Worm (Caenorhabditis elegans) whole organism, young adult: ENCODE data around the gene Y49F6B.14.

Source experiments
- B0261.1 ChIP-seq: sonication (generic microtip); optimal IDR thresholded peaks from 2 replicates; lab custom pipeline; 2016; ENCODE audit warnings: mild to moderate bottlenecking, missing genetic modification characterization, moderate library complexity, missing compliant biosample characterization
- D2030.7 ChIP-seq: fragments of 200-800 bp; sonication (Bioruptor generic); IDR thresholded peaks from 2 replicates; pipeline ENCODE4 v1.3.6; 2022; ENCODE audit warnings: missing genetic modification reagents, missing genetic modification characterization, missing compliant biosample characterization
- F10E7.11 ChIP-seq: sonication (generic microtip); optimal IDR thresholded peaks from 2 replicates; lab custom pipeline; 2017; ENCODE audit warnings: mild to moderate bottlenecking, missing genetic modification characterization, moderate library complexity, missing compliant biosample characterization
- F33H1.4 ChIP-seq: fragments of 200-800 bp; sonication (Bioruptor generic); IDR thresholded peaks from 2 replicates; pipeline ENCODE4 v1.3.6; 2022; ENCODE audit warnings: missing genetic modification reagents, missing genetic modification characterization, missing compliant biosample characterization
- F37B4.10 ChIP-seq: fragments of 200-800 bp; sonication (Bioruptor generic); IDR thresholded peaks from 2 replicates; pipeline ENCODE4 v1.3.6; 2022; ENCODE audit warnings: missing genetic modification characterization, missing compliant biosample characterization
- F52B5.7 ChIP-seq: sonication (generic microtip); optimal IDR thresholded peaks from 2 replicates; lab custom pipeline; 2016; ENCODE audit warnings: mild to moderate bottlenecking, missing genetic modification characterization, missing compliant biosample characterization
- F55B11.4 ChIP-seq: sonication (generic microtip); optimal IDR thresholded peaks from 2 replicates; lab custom pipeline; 2016; ENCODE audit warnings: missing compliant biosample characterization, missing genetic modification characterization, borderline replicate concordance; ENCODE audit not compliant: insufficient read depth
- F57A8.1 ChIP-seq: fragments of 200-800 bp; sonication (Bioruptor generic); optimal IDR thresholded peaks from 2 replicates; lab custom pipeline; 2018; ENCODE audit warnings: mild to moderate bottlenecking, missing genetic modification characterization, moderate library complexity, missing compliant biosample characterization
- F57C9.4 ChIP-seq: sonication (generic microtip); optimal IDR thresholded peaks from 2 replicates; lab custom pipeline; 2017; ENCODE audit warnings: mild to moderate bottlenecking, missing genetic modification characterization, missing compliant biosample characterization
- Y53F4B.3 ChIP-seq: fragments of 200-800 bp; sonication (Bioruptor generic); IDR thresholded peaks from 2 replicates; pipeline ENCODE4 v1.3.6; 2022; ENCODE audit warnings: missing genetic modification reagents, missing genetic modification characterization, missing compliant biosample characterization
- Y56A3A.18 ChIP-seq: fragments of 200-800 bp; sonication (Bioruptor generic); IDR thresholded peaks from 2 replicates; pipeline ENCODE4 v1.3.6; 2022; ENCODE audit warnings: missing genetic modification reagents, missing genetic modification characterization, missing compliant biosample characterization
- aptf-2 ChIP-seq: fragments of 200-800 bp; sonication (Bioruptor generic); conservative IDR thresholded peaks from 2 replicates; pipeline ENCODE4 v1.3.6; 2022; ENCODE audit warnings: missing genetic modification reagents, missing genetic modification characterization, missing compliant biosample characterization
- attf-5 ChIP-seq: fragments of 200-800 bp; sonication (Bioruptor generic); optimal IDR thresholded peaks from 2 replicates; lab custom pipeline; 2018; ENCODE audit warnings: mild to moderate bottlenecking, missing genetic modification characterization, missing compliant biosample characterization
- attf-6 ChIP-seq: fragments of 200-800 bp; sonication (Bioruptor generic); IDR thresholded peaks from 2 replicates; pipeline ENCODE4 v1.3.6; 2022; ENCODE audit warnings: missing genetic modification reagents, missing genetic modification characterization, missing compliant biosample characterization
- ccch-3 ChIP-seq: fragments of 200-800 bp; sonication (Bioruptor generic); optimal IDR thresholded peaks from 2 replicates; lab custom pipeline; 2018; ENCODE audit warnings: mild to moderate bottlenecking, missing genetic modification characterization, missing compliant biosample characterization
- cebp-1 ChIP-seq, 2 experiments: fragments of 200-800 bp in 1 of 2; sonication (Bioruptor generic) in 1 of 2; sonication (generic microtip) in 1 of 2; IDR thresholded peaks in 1 of 2; optimal IDR thresholded peaks in 1 of 2; 2 replicates each; pipeline versions ENCODE4 v1.3.6 to Lab custom; 2017 to 2022; ENCODE audit warnings: missing compliant biosample characterization in 2 of 2, missing genetic modification characterization in 2 of 2, mild to moderate bottlenecking in 1 of 2, missing genetic modification reagents in 1 of 2, moderate library complexity in 1 of 2
- ceh-100 ChIP-seq: fragments of 200-800 bp; sonication (Bioruptor generic); IDR thresholded peaks from 2 replicates; pipeline ENCODE4 v1.3.6; 2022; ENCODE audit warnings: missing genetic modification reagents, missing genetic modification characterization, missing compliant biosample characterization
- ceh-40 ChIP-seq: fragments of 200-800 bp; sonication (Bioruptor generic); IDR thresholded peaks from 2 replicates; pipeline ENCODE4 v1.3.6; 2022; ENCODE audit warnings: missing genetic modification characterization, missing compliant biosample characterization
- ceh-91 ChIP-seq: fragments of 200-800 bp; sonication (Bioruptor generic); IDR thresholded peaks from 2 replicates; pipeline ENCODE4 v1.3.6; 2022; ENCODE audit warnings: missing genetic modification reagents, missing genetic modification characterization, missing compliant biosample characterization
- dox-1 ChIP-seq: fragments of 200-800 bp; sonication (Bioruptor generic); IDR thresholded peaks from 2 replicates; pipeline ENCODE4 v1.3.6; 2022; ENCODE audit warnings: missing genetic modification reagents, missing genetic modification characterization, missing compliant biosample characterization
- dpff-1 ChIP-seq: sonication (generic microtip); optimal IDR thresholded peaks from 2 replicates; lab custom pipeline; 2017; ENCODE audit warnings: mild to moderate bottlenecking, missing genetic modification characterization, missing compliant biosample characterization
- egl-44 ChIP-seq: fragments of 200-800 bp; sonication (Bioruptor generic); IDR thresholded peaks from 2 replicates; pipeline ENCODE4 v1.3.6; 2022; ENCODE audit warnings: missing genetic modification reagents, missing genetic modification characterization, missing compliant biosample characterization
- hlh-26 ChIP-seq: fragments of 200-800 bp; sonication (Bioruptor generic); conservative IDR thresholded peaks from 2 replicates; pipeline ENCODE4 v1.3.6; 2022; ENCODE audit warnings: missing genetic modification reagents, missing genetic modification characterization, missing compliant biosample characterization
- hmg-1.2 ChIP-seq: fragments of 200-800 bp; sonication (Bioruptor generic); IDR thresholded peaks from 2 replicates; pipeline ENCODE4 v1.3.6; 2022; ENCODE audit warnings: missing genetic modification reagents, missing genetic modification characterization, missing compliant biosample characterization
- let-607 ChIP-seq, 2 experiments: fragments of 200-800 bp in 1 of 2; sonication (Bioruptor generic) in 1 of 2; sonication (generic microtip) in 1 of 2; optimal IDR thresholded peaks; 2 replicates each; lab custom pipeline; 2016 to 2018; ENCODE audit warnings: mild to moderate bottlenecking in 2 of 2, missing compliant biosample characterization in 2 of 2, missing genetic modification characterization in 2 of 2, moderate library complexity in 2 of 2, missing genotype in 1 of 2
- lin-35 ChIP-seq, 3 experiments: fragments of 150-350 bp in 2 of 3; sonication (generic microtip) in 1 of 3; optimal IDR thresholded peaks; 2 replicates each; lab custom pipeline; 2014 to 2018; ENCODE audit warnings: missing biosample characterization in 3 of 3, missing genetic modification characterization in 3 of 3, missing genetic modification reagents in 3 of 3
- lin-40 ChIP-seq: sonication (generic microtip); optimal IDR thresholded peaks from 2 replicates; lab custom pipeline; 2016; ENCODE audit warnings: missing genetic modification characterization, mild to moderate bottlenecking, missing compliant biosample characterization, missing genotype, missing genetic modification reagents
- lin-54 ChIP-seq: fragments of 200-800 bp; sonication (Bioruptor generic); optimal IDR thresholded peaks from 2 replicates; lab custom pipeline; 2018; ENCODE audit warnings: mild to moderate bottlenecking, missing genetic modification characterization, missing compliant biosample characterization
- lsl-1 ChIP-seq: fragments of 200-800 bp; sonication (Bioruptor generic); optimal IDR thresholded peaks from 2 replicates; lab custom pipeline; 2018; ENCODE audit warnings: mild to moderate bottlenecking, missing genetic modification characterization, moderate library complexity, missing compliant biosample characterization
- madf-6 ChIP-seq: fragments of 200-800 bp; sonication (Bioruptor generic); IDR thresholded peaks from 2 replicates; pipeline ENCODE4 v1.3.6; 2022; ENCODE audit warnings: missing genetic modification reagents, missing genetic modification characterization, missing compliant biosample characterization
- mcd-1 ChIP-seq: fragments of 200-800 bp; sonication (Bioruptor generic); IDR thresholded peaks from 2 replicates; pipeline ENCODE4 v1.3.6; 2022; ENCODE audit warnings: missing genetic modification reagents, missing genetic modification characterization, missing compliant biosample characterization
- nhr-90 ChIP-seq: sonication (generic microtip); optimal IDR thresholded peaks from 2 replicates; lab custom pipeline; 2016; ENCODE audit warnings: missing genotype, mild to moderate bottlenecking, missing genetic modification characterization, missing compliant biosample characterization
- pbrm-1 ChIP-seq: fragments of 200-800 bp; sonication (Bioruptor generic); IDR thresholded peaks from 2 replicates; pipeline ENCODE4 v1.3.6; 2022; ENCODE audit warnings: missing genetic modification reagents, missing genetic modification characterization, missing compliant biosample characterization
- pha-4 ChIP-seq: fragments of 150-350 bp; sonication (generic microtip); optimal IDR thresholded peaks from 2 replicates; lab custom pipeline; 2014; ENCODE audit warnings: missing biosample characterization, missing genetic modification reagents, missing genetic modification characterization
- sea-2 ChIP-seq: fragments of 200-800 bp; sonication (Bioruptor generic); IDR thresholded peaks from 2 replicates; pipeline ENCODE4 v1.3.6; 2022; ENCODE audit warnings: missing genetic modification characterization, missing compliant biosample characterization
- snpc-1.3 ChIP-seq: sonication (generic microtip); optimal IDR thresholded peaks from 2 replicates; lab custom pipeline; 2017; ENCODE audit warnings: missing genetic modification characterization, mild to moderate bottlenecking, missing compliant biosample characterization, antibody characterized with exemption, moderate library complexity, missing genotype, missing genetic modification reagents; ENCODE audit not compliant: insufficient read depth
- snpc-4 ChIP-seq, 5 experiments: fragments of 150-350 bp in 1 of 5; sonication (generic microtip) in 4 of 5; optimal IDR thresholded peaks; 2 replicates each; lab custom pipeline; 2014 to 2018; ENCODE audit warnings: missing genetic modification characterization in 5 of 5, missing biosample characterization in 3 of 5, antibody characterized with exemption in 2 of 5, mild to moderate bottlenecking in 2 of 5, missing compliant biosample characterization in 2 of 5, missing genotype in 2 of 5, moderate library complexity in 2 of 5, missing genetic modification reagents in 1 of 5
- tbp1 ChIP-seq: fragments of 200-800 bp; sonication (Bioruptor generic); optimal IDR thresholded peaks from 2 replicates; lab custom pipeline; 2018; ENCODE audit warnings: mild to moderate bottlenecking, missing genetic modification characterization, missing compliant biosample characterization
- unc-62 ChIP-seq: fragments of 150-350 bp; optimal IDR thresholded peaks from 2 replicates; lab custom pipeline; 2014; ENCODE audit warnings: missing biosample characterization, missing genetic modification reagents, missing genetic modification characterization
- xnd-1 ChIP-seq: sonication (generic microtip); optimal IDR thresholded peaks from 2 replicates; lab custom pipeline; 2016; ENCODE audit warnings: missing genotype, missing genetic modification reagents, missing genetic modification characterization, missing compliant biosample characterization
- zfh-2 ChIP-seq: fragments of 200-800 bp; sonication (Bioruptor generic); conservative IDR thresholded peaks from 2 replicates; pipeline ENCODE4 v1.3.6; 2022; ENCODE audit warnings: missing genetic modification reagents, missing genetic modification characterization, missing compliant biosample characterization
- ztf-26 ChIP-seq: sonication (generic microtip); optimal IDR thresholded peaks from 2 replicates; lab custom pipeline; 2017; ENCODE audit warnings: missing genetic modification characterization, missing compliant biosample characterization
- ztf-3 ChIP-seq: fragments of 200-800 bp; sonication (Bioruptor generic); optimal IDR thresholded peaks from 2 replicates; lab custom pipeline; 2018; ENCODE audit warnings: mild to moderate bottlenecking, missing genetic modification characterization, missing compliant biosample characterization

Gene Y49F6B.14

DNA sequence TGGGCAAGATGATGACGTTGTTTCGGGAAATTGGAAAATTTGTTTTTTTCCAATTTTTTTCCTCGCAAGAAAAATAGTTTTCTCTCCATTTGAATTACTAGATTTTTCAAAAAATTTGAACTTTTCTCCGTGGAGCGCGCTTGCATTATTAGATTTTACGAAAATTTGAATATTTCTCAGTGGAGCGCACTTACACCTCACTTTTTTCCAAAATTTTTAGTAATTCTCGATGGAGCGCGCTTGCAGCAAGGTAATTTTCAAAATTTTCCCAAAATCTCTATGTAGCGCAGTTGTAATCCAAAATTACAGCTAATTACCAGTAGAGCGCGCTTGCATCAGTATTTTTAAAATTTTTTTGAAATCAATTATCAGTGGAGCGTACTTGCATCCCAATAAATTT is 39.4 kb upstream of the Y49F6B.14 start:
- peak; percentile 55 for TF ChIP-seq xnd-1 (tag; lab: Kevin White, UChicago)
- TF ChIP-seq aptf-2 (GFP tag; lab: Robert Waterston, UW): no peak
- peak; percentile 56 for TF ChIP-seq lin-54 (GFP tag; lab: Kevin White, UChicago)
- TF ChIP-seq F33H1.4 (GFP tag; lab: Robert Waterston, UW): 0 out of 2 replicates have a peak, but pooled peaks have one; percentile 14
- TF ChIP-seq unc-62: no peak
- TF ChIP-seq D2030.7 (GFP tag; lab: Robert Waterston, UW): 0 out of 2 replicates have a peak, but pooled peaks have one; percentile 11
- no peak for TF ChIP-seq hlh-26
- TF ChIP-seq madf-6 (GFP tag; lab: Robert Waterston, UW): peak; percentile 49
- no peak for TF ChIP-seq lin-40 (tag; lab: Kevin White, UChicago)
- no peak for TF ChIP-seq ceh-100 (GFP tag; lab: Robert Waterston, UW)
- peak; percentile 75 for TF ChIP-seq mcd-1 (GFP tag; lab: Robert Waterston, UW)
- no peak for TF ChIP-seq ccch-3
- no peak for TF ChIP-seq pha-4 (tag; lab: Kevin White, UChicago)
- TF ChIP-seq lsl-1 (GFP tag; lab: Kevin White, UChicago): peak; percentile 11
- TF ChIP-seq, all 124 proteins: peak for 7

DNA sequence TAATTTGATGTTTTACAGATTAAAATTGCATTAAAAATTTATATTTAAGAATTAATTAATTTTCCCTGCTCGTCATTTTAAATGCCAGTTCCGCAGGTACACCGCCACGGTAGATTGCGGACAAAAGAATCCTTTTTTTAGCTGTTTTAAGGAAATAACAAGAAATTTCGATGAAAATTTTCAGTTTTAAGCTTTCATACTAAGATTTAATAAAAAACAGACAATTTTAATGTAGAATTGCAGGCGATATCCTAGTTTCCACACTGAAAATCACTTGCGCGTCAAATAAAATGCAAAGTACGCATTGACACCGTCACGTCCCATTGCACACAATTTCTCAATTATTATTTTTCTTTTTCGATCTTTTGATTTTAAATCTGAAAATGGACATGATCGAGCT is 38.2 kb upstream of the Y49F6B.14 start, which contains the start of gene dnc-3:
Gene dnc-3, plus strand, starts transcription at position 272 of the 400 bp plus-strand sequence.
- TF ChIP-seq ceh-40 (GFP tag; lab: Robert Waterston, UW): no peak
- TF ChIP-seq mcd-1 (GFP tag; lab: Robert Waterston, UW): peak; percentile 61
- TF ChIP-seq F57C9.4 (tag; lab: Kevin White, UChicago): no peak
- peak; percentile 20 for TF ChIP-seq B0261.1 (tag; lab: Kevin White, UChicago)
- no peak for TF ChIP-seq zfh-2 (GFP tag; lab: Robert Waterston, UW)
- 0 out of 2 replicates have a peak, but pooled peaks have one; percentile 22 for TF ChIP-seq pbrm-1
- no peak for TF ChIP-seq nhr-90
- TF ChIP-seq ztf-3 (GFP tag; lab: Kevin White, UChicago): no peak
- TF ChIP-seq ceh-91 (GFP tag; lab: Robert Waterston, UW): peak; percentile 62; the same call in 1 of the 2 replicates
- TF ChIP-seq egl-44 (GFP tag; lab: Robert Waterston, UW): no peak
- no peak for TF ChIP-seq ceh-100 (GFP tag; lab: Robert Waterston, UW)
- peak in 1 of 3 experiments; percentile 31 for TF ChIP-seq lin-35 (GFP tag; optimal IDR thresholded peaks at IDR 0.05; lab: Kevin White, UChicago)
- no peak for TF ChIP-seq F57A8.1 (GFP tag; lab: Kevin White, UChicago)
- TF ChIP-seq F33H1.4 (GFP tag; lab: Robert Waterston, UW): peak; percentile 50; the same call in 1 of the 2 replicates
- TF ChIP-seq Y53F4B.3 (GFP tag; lab: Robert Waterston, UW): no peak
- TF ChIP-seq lin-40 (tag; lab: Kevin White, UChicago): peak; percentile 78
- TF ChIP-seq F55B11.4: no peak
- TF ChIP-seq snpc-1.3 (tag; lab: Kevin White, UChicago): no peak
- peak in 1 of 2 experiments; percentile 61 for TF ChIP-seq let-607 (tag; optimal IDR thresholded peaks at IDR 0.05; lab: Kevin White, UChicago)
- no peak for TF ChIP-seq snpc-4 (GFP tag; optimal IDR thresholded peaks at IDR 0.05; lab: Kevin White, UChicago)
- peak in 1 of 4 experiments; percentile 45 for TF ChIP-seq snpc-4 (tag; optimal IDR thresholded peaks at IDR 0.05; lab: Kevin White, UChicago)
- no peak for TF ChIP-seq Y56A3A.18 (GFP tag; lab: Robert Waterston, UW)
- TF ChIP-seq dpff-1 (tag; lab: Kevin White, UChicago): no peak
- TF ChIP-seq F37B4.10 (GFP tag; lab: Robert Waterston, UW): no peak
- peak; percentile 61 for TF ChIP-seq lsl-1 (GFP tag; lab: Kevin White, UChicago)
- TF ChIP-seq attf-5 (GFP tag; lab: Kevin White, UChicago): peak; percentile 45
- peak; percentile 37 for TF ChIP-seq ztf-26 (tag; lab: Kevin White, UChicago)
- TF ChIP-seq sea-2 (GFP tag; lab: Robert Waterston, UW): no peak
- no peak for TF ChIP-seq ccch-3
- TF ChIP-seq hmg-1.2 (GFP tag; lab: Robert Waterston, UW): peak; percentile 23; the same call in 1 of the 2 replicates
- TF ChIP-seq dox-1 (GFP tag; lab: Robert Waterston, UW): 0 out of 2 replicates have a peak, but pooled peaks have one; percentile 9
- peak; percentile 20 for TF ChIP-seq tbp1
- TF ChIP-seq madf-6 (GFP tag; lab: Robert Waterston, UW): peak; percentile 73; the same call in 1 of the 2 replicates
- peak; percentile 66 for TF ChIP-seq xnd-1 (tag; lab: Kevin White, UChicago)
- TF ChIP-seq attf-6 (GFP tag; lab: Robert Waterston, UW): no peak
- 0 out of 2 replicates have a peak, but pooled peaks have one; percentile 20 for TF ChIP-seq cebp-1 (GFP tag; IDR thresholded peaks at IDR 0.05; lab: Robert Waterston, UW)
- TF ChIP-seq cebp-1 (tag; optimal IDR thresholded peaks at IDR 0.05; lab: Kevin White, UChicago): peak; percentile 79
- no peak for TF ChIP-seq F10E7.11
- no peak for TF ChIP-seq F52B5.7 (tag; lab: Kevin White, UChicago)
